Fruit fly (Drosophila melanogaster): Measurements from ENCODE around the gene CG12347.
A peak's percentile ranks its signal among the peaks of the same experiment; 100 is the strongest.

Gene CG12347

dm6 chr3R:17943359-17944232 lies 37.4 kb downstream of the CG12347 start:
- TF ChIP-seq Pif1A (GFP tag; optimal IDR thresholded peaks at IDR 0.05) = peak; percentile 47
- no peak for TF ChIP-seq Snoo (tag; optimal IDR thresholded peaks at IDR 0.05)
- TF ChIP-seq CG10348 (GFP tag; IDR thresholded peaks at IDR 0.05) = no peak
- TF ChIP-seq CG12605 (GFP tag; IDR thresholded peaks at IDR 0.05) = peak; percentile 18
- peak; percentile 31 for TF ChIP-seq CG17806 (tag; optimal IDR thresholded peaks at IDR 0.05)
- peak; percentile 69 for TF ChIP-seq CG9948 (tag; optimal IDR thresholded peaks at IDR 0.05)
- TF ChIP-seq CG34367 (tag; optimal IDR thresholded peaks at IDR 0.05) = peak; percentile 24
- peak; percentile 64 for TF ChIP-seq CG32121 (GFP tag; IDR thresholded peaks at IDR 0.05)
- peak; percentile 46 for TF ChIP-seq CG8159 (tag; optimal IDR thresholded peaks at IDR 0.05)
- no peak for TF ChIP-seq D1 (tag; optimal IDR thresholded peaks at IDR 0.05)
- TF ChIP-seq CG8301 (tag; optimal IDR thresholded peaks at IDR 0.05) = peak; percentile 82
- TF ChIP-seq CG15710 (tag; optimal IDR thresholded peaks at IDR 0.05) = peak; percentile 26
- TF ChIP-seq CG4496 (GFP tag; IDR thresholded peaks at IDR 0.05) = peak; percentile 74
- TF ChIP-seq CG14655 (GFP tag; optimal IDR thresholded peaks at IDR 0.05) = peak; percentile 90
- no peak for TF ChIP-seq Pif1B (GFP tag; optimal IDR thresholded peaks at IDR 0.05)
- TF ChIP-seq gl (tag; optimal IDR thresholded peaks at IDR 0.05) = no peak
- 0 out of 2 replicates have a peak, but pooled peaks have one; percentile 15 for TF ChIP-seq rn (GFP tag; IDR thresholded peaks at IDR 0.05)
- no peak for TF ChIP-seq CG13204 (GFP tag; optimal IDR thresholded peaks at IDR 0.05)
- TF ChIP-seq Ets98B (GFP tag; IDR thresholded peaks at IDR 0.05) = peak; percentile 53
- TF ChIP-seq EcR (GFP tag; optimal IDR thresholded peaks at IDR 0.05) = no peak
- peak; percentile 69; the same call in 2 of the 3 replicates for TF ChIP-seq fd96Ca (GFP tag; IDR thresholded peaks at IDR 0.05)

DNA sequence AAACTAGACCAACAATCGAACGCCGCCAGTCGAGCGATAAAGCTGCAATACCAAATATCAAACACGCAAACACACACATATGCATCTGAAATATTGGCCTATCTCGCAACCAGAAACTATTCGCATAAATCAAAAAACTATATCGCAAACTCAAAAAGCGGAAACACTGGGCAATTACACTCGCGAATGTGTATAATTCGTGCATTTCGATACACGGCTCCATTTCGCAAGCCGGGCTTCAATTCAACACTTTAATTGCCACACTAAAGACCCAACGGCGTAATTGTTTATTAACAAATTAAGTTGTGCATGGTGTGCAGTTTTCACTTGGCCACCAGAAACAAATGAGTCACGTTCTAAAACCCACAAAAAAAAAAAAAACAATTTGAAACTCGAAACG lies 38.1 kb downstream of the CG12347 start:
- TF ChIP-seq CG32121 (GFP tag; IDR thresholded peaks at IDR 0.05) (no peak), EcR (GFP tag; optimal IDR thresholded peaks at IDR 0.05) (no peak), Pif1B (GFP tag; optimal IDR thresholded peaks at IDR 0.05) (no peak), CG8301 (tag; optimal IDR thresholded peaks at IDR 0.05) (no peak)

dm6 chr3R:17945753-17946152 lies 39.5 kb downstream of the CG12347 start:
- TF ChIP-seq CG32121 (GFP tag; IDR thresholded peaks at IDR 0.05) = no peak
- TF ChIP-seq CG17806 (tag; optimal IDR thresholded peaks at IDR 0.05) = no peak
- TF ChIP-seq fd96Ca (GFP tag; IDR thresholded peaks at IDR 0.05) = no peak
- no peak for TF ChIP-seq CG8301 (tag; optimal IDR thresholded peaks at IDR 0.05)
- no peak for TF ChIP-seq Snoo (tag; optimal IDR thresholded peaks at IDR 0.05)
- no peak for TF ChIP-seq gl (tag; optimal IDR thresholded peaks at IDR 0.05)
- TF ChIP-seq CG9948 (tag; optimal IDR thresholded peaks at IDR 0.05) = no peak

DNA sequence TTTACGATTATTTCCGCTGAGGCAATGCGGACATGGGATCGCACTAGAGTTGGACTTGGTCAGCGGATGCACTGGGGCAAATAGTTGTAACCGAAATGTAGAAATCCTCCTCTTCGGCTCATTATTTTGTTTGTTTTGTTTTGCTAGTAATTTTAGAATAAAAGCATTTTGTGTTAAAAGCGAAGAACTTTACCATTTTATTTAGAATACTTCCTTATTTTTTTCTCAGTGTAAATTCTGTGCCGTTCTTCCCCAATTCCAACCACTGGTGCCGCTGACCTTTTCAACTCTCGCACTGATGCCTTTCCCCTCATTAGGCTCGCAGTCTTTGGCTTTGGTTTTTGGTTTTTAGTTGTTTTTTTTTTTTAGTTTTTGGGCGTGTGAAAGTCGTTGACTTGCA lies 40.0 kb downstream of the CG12347 start:
- TF ChIP-seq Ets98B (GFP tag; IDR thresholded peaks at IDR 0.05) = peak; percentile 47; the same call in 1 of the 2 replicates
- peak; percentile 57 for TF ChIP-seq rn (GFP tag; IDR thresholded peaks at IDR 0.05)
- peak; percentile 67 for TF ChIP-seq CG13204 (GFP tag; optimal IDR thresholded peaks at IDR 0.05)
- peak; percentile 40 for TF ChIP-seq Snoo (tag; optimal IDR thresholded peaks at IDR 0.05)
- TF ChIP-seq CG10348 (GFP tag; IDR thresholded peaks at IDR 0.05) = no peak
- TF ChIP-seq CG17806 (tag; optimal IDR thresholded peaks at IDR 0.05) = peak; percentile 86
- peak; percentile 48 for TF ChIP-seq EcR (GFP tag; optimal IDR thresholded peaks at IDR 0.05)
- TF ChIP-seq CG8159 (tag; optimal IDR thresholded peaks at IDR 0.05) = peak; percentile 87
- TF ChIP-seq CG14655 (GFP tag; optimal IDR thresholded peaks at IDR 0.05) = peak; percentile 85
- TF ChIP-seq CG34367 (tag; optimal IDR thresholded peaks at IDR 0.05) = peak; percentile 83
- TF ChIP-seq CG32121 (GFP tag; IDR thresholded peaks at IDR 0.05) = no peak
- peak; percentile 75 for TF ChIP-seq Pif1A (GFP tag; optimal IDR thresholded peaks at IDR 0.05)
- TF ChIP-seq CG4496 (GFP tag; IDR thresholded peaks at IDR 0.05) = peak; percentile 78
- TF ChIP-seq CG15710 (tag; optimal IDR thresholded peaks at IDR 0.05) = peak; percentile 84
- TF ChIP-seq gl (tag; optimal IDR thresholded peaks at IDR 0.05) = peak; percentile 68
- peak; percentile 86 for TF ChIP-seq CG9948 (tag; optimal IDR thresholded peaks at IDR 0.05)
- TF ChIP-seq Pif1B (GFP tag; optimal IDR thresholded peaks at IDR 0.05) = peak; percentile 71
- peak; percentile 63 for TF ChIP-seq D1 (tag; optimal IDR thresholded peaks at IDR 0.05)
- TF ChIP-seq CG12605 (GFP tag; IDR thresholded peaks at IDR 0.05) = peak; percentile 48; the same call in 1 of the 2 replicates
- TF ChIP-seq CG8301 (tag; optimal IDR thresholded peaks at IDR 0.05) = peak; percentile 78
- peak; percentile 73 for TF ChIP-seq fd96Ca (GFP tag; IDR thresholded peaks at IDR 0.05)

dm6 chr3R:17948227-17949206 lies 42.3 kb downstream of the CG12347 start:
- TF ChIP-seq D1 (tag; optimal IDR thresholded peaks at IDR 0.05) (no peak), CG14655 (GFP tag; optimal IDR thresholded peaks at IDR 0.05) (no peak), CG12605 (GFP tag; IDR thresholded peaks at IDR 0.05) (no peak), CG4496 (GFP tag; IDR thresholded peaks at IDR 0.05) (no peak), CG8301 (tag; optimal IDR thresholded peaks at IDR 0.05) (no peak), CG32121 (GFP tag; IDR thresholded peaks at IDR 0.05) (no peak), EcR (GFP tag; optimal IDR thresholded peaks at IDR 0.05) (no peak), CG13204 (GFP tag; optimal IDR thresholded peaks at IDR 0.05) (no peak), gl (tag; optimal IDR thresholded peaks at IDR 0.05) (no peak), CG17806 (tag; optimal IDR thresholded peaks at IDR 0.05) (no peak), CG15710 (tag; optimal IDR thresholded peaks at IDR 0.05) (no peak), Pif1B (GFP tag; optimal IDR thresholded peaks at IDR 0.05) (no peak), Pif1A (GFP tag; optimal IDR thresholded peaks at IDR 0.05) (no peak)

Measured in whole organism, pupa.